Fruit fly (Drosophila melanogaster) whole organism, wandering third instar larva: Measurements from ENCODE around the gene Gr93d.

Experiments used
- Hnf4 ChIP-seq: fragments of 200-800 bp; sonication (Bioruptor generic); optimal IDR thresholded peaks from 2 replicates; lab custom pipeline; 2016; ENCODE audit warnings: missing biosample characterization, mild to moderate bottlenecking, missing genetic modification characterization
- dl ChIP-seq, 2 experiments: fragments of 175-275, 200-275 bp in 1 of 2; fragments of 200-275 bp in 1 of 2; sonication (Bioruptor generic); optimal IDR thresholded peaks; lab custom pipeline; 2018; ENCODE audit warnings: mild to moderate bottlenecking in 2 of 2, missing biosample characterization in 2 of 2, missing genetic modification characterization in 2 of 2, moderate library complexity in 2 of 2; ENCODE audit not compliant: partially characterized antibody in 2 of 2, insufficient read depth in 1 of 2
- ey ChIP-seq: fragments of 200-800 bp; sonication (Bioruptor generic); optimal IDR thresholded peaks from 2 replicates; lab custom pipeline; 2016; ENCODE audit warnings: missing biosample characterization, missing genetic modification characterization
- h ChIP-seq: fragments of 200-800 bp; sonication (Bioruptor generic); optimal IDR thresholded peaks from 3 replicates; lab custom pipeline; 2016; ENCODE audit warnings: missing biosample characterization, mild to moderate bottlenecking, missing genetic modification characterization
- lola ChIP-seq: fragments of >200 bp; optimal IDR thresholded peaks from 2 replicates; lab custom pipeline; 2017; ENCODE audit warnings: missing biosample characterization, missing genetic modification characterization
- psq ChIP-seq: fragments of 200-800 bp; sonication (Bioruptor generic); optimal IDR thresholded peaks from 3 replicates; lab custom pipeline; 2017; ENCODE audit warnings: missing biosample characterization, mild to moderate bottlenecking, missing genetic modification characterization, moderate library complexity

dm6 chr3R:21870158-21870971, 23.9 kb upstream of the Gr93d start, which contains the start of gene CG31431:
- TF ChIP-seq lola (GFP tag; lab: Kevin White, UChicago) (no peak), Hnf4 (GFP tag; lab: Kevin White, UChicago) (peak; percentile 82), psq (GFP tag; lab: Kevin White, UChicago) (peak; percentile 70), ey (GFP tag; lab: Kevin White, UChicago) (peak; percentile 83), dl (GFP tag; optimal IDR thresholded peaks at IDR 0.05; lab: Kevin White, UChicago; ENCODE audit: insufficient read depth in 1 of 2, partially characterized antibody in 2 of 2) (no peak), h (GFP tag; lab: Kevin White, UChicago) (peak; percentile 78)
